Fruit fly (Drosophila melanogaster) whole organism, larva: ENCODE results near the gene CG10031.

ENCODE experiments used
- noc ChIP-seq: fragments of 200-800 bp; sonication (Bioruptor generic); optimal IDR thresholded peaks from 3 replicates; lab custom pipeline; 2019; ENCODE audit warnings: missing biosample characterization, mild to moderate bottlenecking, missing genetic modification characterization, moderate library complexity

CG10031 gene

dm6 chr2L:3698992-3699514 lies at the start of gene CG10031, which contains the start of gene CG42464:
TSS of gene CG10031 (minus strand) at chr2L:3699092.
TSS of gene CG42464 (plus strand) at chr2L:3699464.
- TF ChIP-seq noc, result no peak

- TF ChIP-seq noc, result no peak
Observed at dm6 chr2L:3748691-3749090, 49.8 kb upstream of the CG10031 start.

dm6 chr2L:3740443-3740842 lies 41.6 kb upstream of the CG10031 start:
- TF ChIP-seq noc, result no peak

dm6 chr2L:3737682-3738081 lies 38.8 kb upstream of the CG10031 start:
- TF ChIP-seq noc, result no peak

- TF ChIP-seq noc, result no peak
Observed at dm6 chr2L:3737003-3737662, 38.2 kb upstream of the CG10031 start.

dm6 chr2L:3731055-3731454 lies 32.2 kb upstream of the CG10031 start:
- no peak for TF ChIP-seq noc

dm6 chr2L:3730182-3730975 lies 31.5 kb upstream of the CG10031 start, which contains the start of gene CG10019:
TSS of gene CG10019 (plus strand) at chr2L:3730466.
- no peak for TF ChIP-seq noc

- TF ChIP-seq noc, result no peak
Observed at dm6 chr2L:3729635-3730034, 30.7 kb upstream of the CG10031 start.

- no peak for TF ChIP-seq noc
Observed at dm6 chr2L:3719414-3719959, 20.6 kb upstream of the CG10031 start.

- TF ChIP-seq noc, result no peak
Observed at dm6 chr2L:3717673-3718235, 18.9 kb upstream of the CG10031 start, which contains the start of the genes lectin-24A and Shaw. TSS of gene lectin-24A (minus strand) at chr2L:3717773. TSS of gene Shaw (plus strand) at chr2L:3718185.

dm6 chr2L:3713545-3714156 lies 14.8 kb upstream of the CG10031 start:
- no peak for TF ChIP-seq noc

- TF ChIP-seq noc, result no peak
Observed at dm6 chr2L:3712949-3713416, 14.1 kb upstream of the CG10031 start, which contains the start of the genes CG31955 and CG2818. TSS of gene CG31955 (minus strand) at chr2L:3713105. TSS of gene CG2818 (plus strand) at chr2L:3713360.

- TF ChIP-seq noc, result no peak
Observed at dm6 chr2L:3711665-3712064, 12.8 kb upstream of the CG10031 start, which contains the start of gene cutlet. TSS of gene cutlet (minus strand) at chr2L:3711748.

- no peak for TF ChIP-seq noc
Observed at dm6 chr2L:3706963-3707362, 8.1 kb upstream of the CG10031 start, which contains the start of gene CG31777. TSS of gene CG31777 (minus strand) at chr2L:3707063.

dm6 chr2L:3705438-3705921 lies 6.6 kb upstream of the CG10031 start, which contains the start of gene CG31778:
TSS of gene CG31778 (minus strand) at chr2L:3705488.
- TF ChIP-seq noc, result peak; percentile 77

- peak; percentile 94 for TF ChIP-seq noc
Observed at dm6 chr2L:3703260-3703659, 4.4 kb upstream of the CG10031 start, which contains the start of gene CG2816. TSS of gene CG2816 (plus strand) at chr2L:3703659.
